Worm (Caenorhabditis elegans) whole organism, L1 larva: ENCODE data around the gene dmsr-16.

Source experiments
- sox-4 ChIP-seq: sonication (generic microtip); optimal IDR thresholded peaks from 2 replicates; lab custom pipeline; 2016; ENCODE audit warnings: missing genetic modification characterization, missing compliant biosample characterization
- unc-86 ChIP-seq: sonication (generic microtip); optimal IDR thresholded peaks from 2 replicates; lab custom pipeline; 2016; ENCODE audit warnings: missing genetic modification characterization, missing compliant biosample characterization

- no peak for TF ChIP-seq sox-4
- peak; percentile 12 for TF ChIP-seq unc-86
These were observed 12.0 kb downstream of the dmsr-16 start for ce11 chrV:6796894-6797293.
